Worm (Caenorhabditis elegans): ENCODE data around the gene T22F3.7.

The T22F3.7 gene

ce11 chrV:3548798-3549197, 51.7 kb downstream of the T22F3.7 start, which contains the start of gene srw-130:
Gene srw-130, minus strand, starts transcription at chrV:3548898.
- TF ChIP-seq tbx-2 (tag; optimal IDR thresholded peaks at IDR 0.05) (no peak), C38D4.7 (GFP tag; optimal IDR thresholded peaks at IDR 0.05) (no peak), nfya-1 (tag; optimal IDR thresholded peaks at IDR 0.05) (no peak), ztf-16 (tag; optimal IDR thresholded peaks at IDR 0.05) (no peak), K02D7.2 (tag; optimal IDR thresholded peaks at IDR 0.05) (no peak), madf-2 (tag; optimal IDR thresholded peaks at IDR 0.05) (no peak), ama-1 (optimal IDR thresholded peaks at IDR 0.05) (no peak), ceh-18 (tag; optimal IDR thresholded peaks at IDR 0.05) (no peak), lim-6 (tag; optimal IDR thresholded peaks at IDR 0.05) (no peak), tbx-7 (tag; optimal IDR thresholded peaks at IDR 0.05) (no peak), ceh-30 (tag; optimal IDR thresholded peaks at IDR 0.05) (no peak), ahr-1 (tag; optimal IDR thresholded peaks at IDR 0.05) (no peak), mec-3 (tag; optimal IDR thresholded peaks at IDR 0.05; ENCODE audit: borderline replicate concordance) (no peak), zip-5 (tag; optimal IDR thresholded peaks at IDR 0.05) (no peak), syd-9 (tag; optimal IDR thresholded peaks at IDR 0.05) (no peak)

All from whole organism, late embryonic.